Fruit fly (Drosophila melanogaster): ENCODE results near the gene hiw.

Gene hiw

DNA sequence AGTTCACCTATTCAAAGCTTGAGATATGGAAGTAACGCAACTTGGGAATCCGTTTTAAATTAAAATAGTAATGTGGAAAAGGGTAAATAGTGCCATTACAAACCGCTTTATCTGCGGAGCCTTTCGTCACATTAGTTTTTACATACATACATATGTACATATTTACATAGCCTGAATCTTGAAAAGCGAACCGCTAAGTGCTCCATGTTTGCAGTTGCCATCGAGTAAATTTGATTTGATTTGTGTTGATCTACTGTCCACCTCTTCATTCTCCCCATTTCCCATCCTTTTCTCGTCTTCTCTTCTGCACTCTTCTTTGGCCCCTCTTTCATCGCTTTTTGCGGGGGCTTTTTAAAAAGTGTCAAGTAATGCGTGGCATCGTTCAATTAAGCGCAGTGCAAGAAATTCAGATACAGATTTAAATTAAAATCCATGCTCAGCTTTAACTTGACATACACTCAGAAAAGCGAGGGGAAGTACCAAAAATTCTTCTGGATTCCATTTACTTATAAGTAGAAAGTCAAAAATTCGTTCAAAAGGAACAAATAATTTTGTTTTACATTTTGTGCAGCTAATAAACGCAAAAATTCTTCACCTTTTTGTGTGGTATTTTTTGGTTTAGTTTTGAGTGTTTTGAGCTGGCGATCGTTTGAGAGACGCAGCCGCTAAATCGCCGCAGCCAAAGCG is 20.1 kb downstream of the hiw start (continued):
- TF ChIP-seq Sry-δ (GFP tag; optimal IDR thresholded peaks at IDR 0.05) (peak; percentile 42), sqz (GFP tag; optimal IDR thresholded peaks at IDR 0.05) (peak; percentile 77), Bgb (GFP tag; IDR thresholded peaks at IDR 0.05; ENCODE audit: partially characterized antibody) (no peak), CG10543 (GFP tag; optimal IDR thresholded peaks at IDR 0.05) (peak; percentile 94), CG17912 (GFP tag; optimal IDR thresholded peaks at IDR 0.05) (peak; percentile 93), CG18011 (GFP tag; optimal IDR thresholded peaks at IDR 0.05) (peak; percentile 28), CG10431 (GFP tag; optimal IDR thresholded peaks at IDR 0.05) (peak; percentile 89), gce (GFP tag; IDR thresholded peaks at IDR 0.05) (peak; percentile 90), CG12219 (GFP tag; optimal IDR thresholded peaks at IDR 0.05) (peak; percentile 81), CG7271 (tag; optimal IDR thresholded peaks at IDR 0.05) (peak; percentile 68), CG8089 (GFP tag; optimal IDR thresholded peaks at IDR 0.05) (peak; percentile 89), gsb-n (tag; optimal IDR thresholded peaks at IDR 0.05) (peak; percentile 88), cato (GFP tag; optimal IDR thresholded peaks at IDR 0.05; ENCODE audit: borderline replicate concordance) (peak; percentile 52), CG7745 (tag; optimal IDR thresholded peaks at IDR 0.05) (peak; percentile 77), h (optimal IDR thresholded peaks at IDR 0.05) (no peak), pum (GFP tag; optimal IDR thresholded peaks at IDR 0.05) (peak; percentile 11), CG10565 (GFP tag; optimal IDR thresholded peaks at IDR 0.05) (peak; percentile 55), Nf-YB (GFP tag; optimal IDR thresholded peaks at IDR 0.05) (peak; percentile 62), CG4282 (GFP tag; optimal IDR thresholded peaks at IDR 0.05) (no peak), MESR4 (GFP tag; optimal IDR thresholded peaks at IDR 0.05) (peak; percentile 14), CG2202 (tag; optimal IDR thresholded peaks at IDR 0.05) (peak; percentile 89), Myb (GFP tag; optimal IDR thresholded peaks at IDR 0.05) (peak; percentile 25), CG10267 (tag; optimal IDR thresholded peaks at IDR 0.05) (peak; percentile 20), CG11696 (GFP tag; IDR thresholded peaks at IDR 0.05) (0 out of 2 replicates have a peak, but pooled peaks have one; percentile 22), Six4 (GFP tag; optimal IDR thresholded peaks at IDR 0.05) (peak; percentile 60), CG2120 (GFP tag; optimal IDR thresholded peaks at IDR 0.05) (peak; percentile 39), Chrac-16 (GFP tag; optimal IDR thresholded peaks at IDR 0.05) (no peak), org-1 (GFP tag; optimal IDR thresholded peaks at IDR 0.05) (peak; percentile 85), CG8924 (tag; optimal IDR thresholded peaks at IDR 0.05) (peak; percentile 71), hb (GFP tag; IDR thresholded peaks at IDR 0.05; ENCODE audit: partially characterized antibody) (no peak), vfl (GFP tag; optimal IDR thresholded peaks at IDR 0.05) (no peak), D (optimal IDR thresholded peaks at IDR 0.05) (no peak), D (GFP tag; optimal IDR thresholded peaks at IDR 0.05) (peak; percentile 93), CG5953 (GFP tag; IDR thresholded peaks at IDR 0.05) (peak; percentile 89), CG8765 (GFP tag; IDR thresholded peaks at IDR 0.05) (no peak), abd-A (tag; optimal IDR thresholded peaks at IDR 0.05) (no peak), her (GFP tag; optimal IDR thresholded peaks at IDR 0.05) (peak; percentile 21), CG14050 (GFP tag; IDR thresholded peaks at IDR 0.05) (peak; percentile 50; the same call in 2 of the 3 replicates), Stat92E (GFP tag; optimal IDR thresholded peaks at IDR 0.05) (no peak), CG4707 (GFP tag; optimal IDR thresholded peaks at IDR 0.05) (peak; percentile 93), CG14441 (GFP tag; IDR thresholded peaks at IDR 0.05) (peak; percentile 8; the same call in 1 of the 2 replicates), fd3F (GFP tag; optimal IDR thresholded peaks at IDR 0.05) (peak; percentile 69), maf-S (GFP tag; optimal IDR thresholded peaks at IDR 0.05) (peak; percentile 65), ems (GFP tag; optimal IDR thresholded peaks at IDR 0.05) (peak; percentile 52), BEAF-32 (GFP tag; optimal IDR thresholded peaks at IDR 0.05) (no peak)
